Worm (Caenorhabditis elegans): ENCODE data around the gene eif-3.D.

eif-3.D gene

ce11 chrIII:9001491-9001890, 30.1 kb upstream of the eif-3.D start:
- TF ChIP-seq elt-4 (tag; optimal IDR thresholded peaks at IDR 0.05) (no peak), sdc-2 (tag; optimal IDR thresholded peaks at IDR 0.05) (no peak), unc-55 (GFP tag; optimal IDR thresholded peaks at IDR 0.05) (no peak), che-1 (tag; optimal IDR thresholded peaks at IDR 0.05) (no peak), ceh-18 (tag; optimal IDR thresholded peaks at IDR 0.05) (no peak), ceh-6 (GFP tag; optimal IDR thresholded peaks at IDR 0.05) (no peak), nhr-11 (tag; optimal IDR thresholded peaks at IDR 0.05) (no peak), T23F11.4 (GFP tag; optimal IDR thresholded peaks at IDR 0.05) (no peak), pqm-1 (tag; optimal IDR thresholded peaks at IDR 0.05) (no peak), lin-11 (tag; optimal IDR thresholded peaks at IDR 0.05) (no peak), nfya-1 (tag; optimal IDR thresholded peaks at IDR 0.05) (no peak)

ce11 chrIII:8999508-8999907, 28.1 kb upstream of the eif-3.D start, which contains the start of gene F59B2.3:
TSS of gene F59B2.3 (minus strand) at chrIII:8999766.
- TF ChIP-seq ceh-18 (tag; optimal IDR thresholded peaks at IDR 0.05): no peak
- no peak for TF ChIP-seq pros-1 (tag; optimal IDR thresholded peaks at IDR 0.05)
- no peak for TF ChIP-seq ceh-30 (tag; optimal IDR thresholded peaks at IDR 0.05)
- TF ChIP-seq K09A11.1 (tag; optimal IDR thresholded peaks at IDR 0.05; ENCODE audit: insufficient read depth): no peak
- no peak for TF ChIP-seq ceh-45 (GFP tag; IDR thresholded peaks at IDR 0.05)
- TF ChIP-seq C08G9.2 (tag; optimal IDR thresholded peaks at IDR 0.05): no peak
- no peak for TF ChIP-seq mec-3 (tag; optimal IDR thresholded peaks at IDR 0.05; ENCODE audit: borderline replicate concordance)
- no peak for TF ChIP-seq pag-3 (tag; optimal IDR thresholded peaks at IDR 0.05; ENCODE audit: borderline replicate concordance)
- no peak for TF ChIP-seq madf-2 (tag; optimal IDR thresholded peaks at IDR 0.05)
- no peak for TF ChIP-seq hlh-13 (GFP tag; optimal IDR thresholded peaks at IDR 0.05)
- TF ChIP-seq sox-4 (tag; optimal IDR thresholded peaks at IDR 0.05): no peak
- no peak for TF ChIP-seq ttx-3 (tag; optimal IDR thresholded peaks at IDR 0.05)
- no peak for TF ChIP-seq gmeb-2 (tag; optimal IDR thresholded peaks at IDR 0.05)

DNA sequence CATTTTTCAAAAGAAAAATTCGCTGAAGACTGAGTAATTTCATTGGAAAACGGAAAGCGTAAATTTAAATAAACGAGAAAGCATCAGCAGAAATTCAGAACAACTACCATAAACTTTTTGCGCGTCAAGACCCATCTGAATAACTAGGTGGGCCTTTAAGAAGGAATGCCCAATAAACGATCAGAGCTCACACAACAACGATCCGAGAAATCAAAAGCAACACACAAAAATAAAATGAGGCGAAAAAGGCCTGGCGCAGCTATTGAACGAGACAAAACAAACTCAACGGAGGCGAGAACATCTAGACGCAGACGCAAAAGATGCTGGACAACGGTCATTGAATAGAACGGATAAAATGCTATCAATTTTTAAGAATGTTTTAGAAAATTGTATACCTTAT, 27.5 kb upstream of the eif-3.D start:
- TF ChIP-seq C38D4.7 (GFP tag; optimal IDR thresholded peaks at IDR 0.05): no peak
- no peak for TF ChIP-seq sox-2 (GFP tag; IDR thresholded peaks at IDR 0.05)
- no peak for TF ChIP-seq K02D7.2 (tag; optimal IDR thresholded peaks at IDR 0.05)
- TF ChIP-seq hlh-15 (tag; optimal IDR thresholded peaks at IDR 0.05): no peak
- no peak for TF ChIP-seq zip-5 (tag; optimal IDR thresholded peaks at IDR 0.05)
- no peak for TF ChIP-seq unc-55 (GFP tag; optimal IDR thresholded peaks at IDR 0.05)
- TF ChIP-seq tbx-2 (tag; optimal IDR thresholded peaks at IDR 0.05): no peak
- TF ChIP-seq pros-1 (tag; optimal IDR thresholded peaks at IDR 0.05): no peak
- no peak for TF ChIP-seq eyg-1 (tag; optimal IDR thresholded peaks at IDR 0.05)
- no peak for TF ChIP-seq ceh-24 (tag; optimal IDR thresholded peaks at IDR 0.05)
- no peak for TF ChIP-seq che-1 (tag; optimal IDR thresholded peaks at IDR 0.05)
- TF ChIP-seq ztf-16 (tag; optimal IDR thresholded peaks at IDR 0.05): no peak
- no peak for TF ChIP-seq dve-1 (tag; optimal IDR thresholded peaks at IDR 0.05)
- no peak for TF ChIP-seq mec-3 (tag; optimal IDR thresholded peaks at IDR 0.05; ENCODE audit: borderline replicate concordance)
- no peak for TF ChIP-seq hlh-6 (tag; optimal IDR thresholded peaks at IDR 0.05)
- no peak for TF ChIP-seq C08G9.2 (tag; optimal IDR thresholded peaks at IDR 0.05)
- no peak for TF ChIP-seq hlh-8 (tag; optimal IDR thresholded peaks at IDR 0.05)
- TF ChIP-seq madf-2 (tag; optimal IDR thresholded peaks at IDR 0.05): no peak
- TF ChIP-seq lin-11 (tag; optimal IDR thresholded peaks at IDR 0.05): no peak

DNA sequence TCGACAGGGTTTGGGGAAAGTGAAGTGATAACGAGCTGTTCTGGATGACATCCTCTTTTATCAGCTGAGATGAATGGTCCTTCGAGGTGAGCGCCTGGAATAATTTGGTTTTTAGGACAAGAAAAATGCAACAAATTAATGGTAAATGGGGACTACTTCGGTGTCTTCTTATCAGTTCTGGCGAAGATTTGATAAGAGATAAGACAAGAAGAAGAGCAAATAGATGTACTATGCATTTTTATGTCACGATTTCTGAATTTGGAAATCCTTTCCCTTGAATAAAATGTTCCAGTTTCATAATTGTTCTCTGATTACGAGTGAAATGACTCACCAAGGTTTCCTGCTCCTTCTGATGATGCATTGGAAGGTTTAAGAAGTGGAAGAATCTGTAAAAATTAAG, 26.4 kb upstream of the eif-3.D start:
- no peak for TF ChIP-seq dve-1 (tag; optimal IDR thresholded peaks at IDR 0.05)
- TF ChIP-seq elt-2 (tag; optimal IDR thresholded peaks at IDR 0.05): peak; percentile 88
- TF ChIP-seq che-1 (tag; optimal IDR thresholded peaks at IDR 0.05): no peak
- TF ChIP-seq ceh-34 (tag; optimal IDR thresholded peaks at IDR 0.05): no peak

All from whole organism, late embryonic.